Worm (Caenorhabditis elegans): ENCODE results near the gene R09E10.2.

The R09E10.2 gene

DNA sequence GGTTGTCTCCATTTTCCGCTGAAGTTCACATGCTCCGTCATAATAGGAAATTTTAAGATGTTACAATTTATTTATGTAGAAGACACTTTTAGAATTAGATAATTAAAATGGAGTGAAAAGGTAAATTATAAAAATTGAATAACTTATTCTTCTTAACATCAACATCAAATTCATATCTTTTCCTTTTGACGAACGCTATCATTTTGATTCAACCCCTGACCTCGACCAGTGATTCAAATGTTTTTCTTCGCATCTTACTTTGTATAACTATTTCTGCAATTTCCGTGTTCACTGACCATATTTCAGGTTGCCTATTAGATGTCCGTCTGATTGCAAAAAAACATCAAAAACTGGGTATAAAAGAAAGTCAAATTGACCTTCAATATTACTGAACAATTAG lies 41.1 kb downstream of the R09E10.2 start, which contains the start of gene Y43C5A.7:
Y43C5A.7 (plus strand) TSS at position 301 of the 400 bp plus-strand sequence.
- no peak for TF ChIP-seq tbx-2 (tag; optimal IDR thresholded peaks at IDR 0.05)
- TF ChIP-seq snu-23 (GFP tag; optimal IDR thresholded peaks at IDR 0.05) = no peak
- no peak for TF ChIP-seq lir-3 (tag; optimal IDR thresholded peaks at IDR 0.05; ENCODE audit: poor library complexity)
- TF ChIP-seq unc-98 (GFP tag; IDR thresholded peaks at IDR 0.05) = no peak
- no peak for TF ChIP-seq elt-2 (tag; optimal IDR thresholded peaks at IDR 0.05)
- TF ChIP-seq swsn-7 (tag; optimal IDR thresholded peaks at IDR 0.05) = no peak

DNA sequence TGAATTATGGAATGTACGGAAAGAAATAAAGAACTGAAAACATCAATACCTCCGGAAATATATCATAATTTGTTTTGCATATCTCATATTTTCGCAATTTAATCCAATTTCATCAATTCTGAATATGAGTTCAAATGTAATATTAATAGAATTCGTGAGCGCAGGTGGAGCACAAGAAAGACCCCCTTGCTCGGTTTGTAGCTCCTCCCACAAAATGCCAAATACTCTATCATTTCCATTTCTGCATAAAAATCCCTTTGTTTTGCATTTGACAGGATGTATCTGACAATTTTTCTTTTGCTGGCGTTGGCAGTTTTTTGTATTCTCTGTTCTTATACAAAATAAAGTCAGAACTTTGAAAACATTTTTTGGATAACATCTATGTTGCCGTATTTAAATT lies 43.0 kb downstream of the R09E10.2 start:
- no peak for TF ChIP-seq hlh-4 (tag; optimal IDR thresholded peaks at IDR 0.05)
- TF ChIP-seq nhr-76 (tag; optimal IDR thresholded peaks at IDR 0.05) = no peak
- peak; percentile 75 for TF ChIP-seq nhr-85 (tag)
- TF ChIP-seq grh-1 (GFP tag; IDR thresholded peaks at IDR 0.05) = no peak
- TF ChIP-seq nhr-71 (tag; optimal IDR thresholded peaks at IDR 0.05) = peak; percentile 37

DNA sequence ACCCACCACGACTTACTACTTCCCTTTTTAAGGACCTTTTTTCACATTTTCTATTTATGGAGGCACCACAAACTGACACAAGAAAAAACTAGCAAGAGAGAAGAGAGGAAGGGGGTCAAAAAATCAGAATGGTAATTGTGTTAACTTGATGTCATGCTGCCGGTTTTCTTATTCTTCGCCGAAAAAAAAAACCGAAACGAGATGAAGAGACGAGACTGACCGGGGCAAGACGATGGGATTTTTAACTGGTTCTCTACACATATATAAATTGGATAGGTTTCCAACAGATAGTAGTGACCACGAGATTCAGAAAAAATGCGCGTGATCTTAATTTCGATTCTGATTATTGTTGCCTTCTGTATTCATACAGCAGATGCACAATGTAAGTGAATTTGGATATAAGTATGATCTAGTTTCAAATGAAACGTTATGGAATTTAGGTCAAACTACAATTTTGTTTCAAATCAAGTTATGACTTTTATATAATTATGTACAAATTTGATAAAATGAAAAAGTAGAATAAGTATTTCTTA lies 44.3 kb downstream of the R09E10.2 start, which contains the start of gene Y43C5A.3:
Y43C5A.3 (plus strand) TSS at position 256 of the 533 bp plus-strand sequence.
- TF ChIP-seq snu-23 (GFP tag; optimal IDR thresholded peaks at IDR 0.05) (peak; percentile 45), hlh-17 (GFP tag; optimal IDR thresholded peaks at IDR 0.05; ENCODE audit: borderline replicate concordance) (no peak), efl-1 (optimal IDR thresholded peaks at IDR 0.05) (no peak), efl-1 (GFP tag; optimal IDR thresholded peaks at IDR 0.05 in 1 of 2) (peak in 1 of 2 experiments; percentile 82), nhr-47 (tag; optimal IDR thresholded peaks at IDR 0.05) (peak; percentile 18), unc-86 (tag; optimal IDR thresholded peaks at IDR 0.05) (no peak), lin-13 (GFP tag; optimal IDR thresholded peaks at IDR 0.05) (no peak), unc-62 (GFP tag; optimal IDR thresholded peaks at IDR 0.05) (no peak), pag-3 (tag; optimal IDR thresholded peaks at IDR 0.05; ENCODE audit: borderline replicate concordance, insufficient read depth) (no peak), sptf-1 (tag; optimal IDR thresholded peaks at IDR 0.05) (no peak), blmp-1 (tag; optimal IDR thresholded peaks at IDR 0.05) (peak; percentile 69), jun-1 (tag; optimal IDR thresholded peaks at IDR 0.05) (no peak), nhr-20 (tag; optimal IDR thresholded peaks at IDR 0.05) (peak; percentile 57), nhr-76 (tag; optimal IDR thresholded peaks at IDR 0.05) (no peak), nhr-237 (tag; optimal IDR thresholded peaks at IDR 0.05) (no peak), lin-35 (GFP tag; optimal IDR thresholded peaks at IDR 0.05) (peak in 1 of 2 experiments; percentile 28), mdl-1 (tag; optimal IDR thresholded peaks at IDR 0.05) (peak in 1 of 2 experiments; percentile 4), isw-1 (GFP tag; IDR thresholded peaks at IDR 0.05) (no peak), aly-2 (tag; optimal IDR thresholded peaks at IDR 0.05) (no peak), nhr-77 (tag; optimal IDR thresholded peaks at IDR 0.05) (no peak), mab-9 (GFP tag; IDR thresholded peaks at IDR 0.05) (no peak), zag-1 (tag; optimal IDR thresholded peaks at IDR 0.05) (no peak), unc-98 (GFP tag; IDR thresholded peaks at IDR 0.05) (no peak), nhr-71 (tag; optimal IDR thresholded peaks at IDR 0.05) (peak; percentile 53), lir-3 (tag; optimal IDR thresholded peaks at IDR 0.05; ENCODE audit: poor library complexity) (no peak), nhr-90 (tag; optimal IDR thresholded peaks at IDR 0.05; ENCODE audit: poor library complexity) (no peak), fkh-10 (GFP tag; optimal IDR thresholded peaks at IDR 0.05) (no peak), tbx-2 (tag; optimal IDR thresholded peaks at IDR 0.05) (peak; percentile 11), mef-2 (tag; optimal IDR thresholded peaks at IDR 0.05) (no peak), tlp-1 (tag; optimal IDR thresholded peaks at IDR 0.05) (no peak), fos-1 (tag; optimal IDR thresholded peaks at IDR 0.05) (no peak), ztf-11 (tag; optimal IDR thresholded peaks at IDR 0.05) (no peak), F16B12.6 (tag; optimal IDR thresholded peaks at IDR 0.05) (no peak), nhr-85 (tag) (peak; percentile 70), unc-30 (tag; optimal IDR thresholded peaks at IDR 0.05) (no peak), elt-3 (tag; optimal IDR thresholded peaks at IDR 0.05) (peak in 1 of 6 experiments; percentile 67), lsy-2 (tag; optimal IDR thresholded peaks at IDR 0.05) (no peak), dsc-1 (tag; optimal IDR thresholded peaks at IDR 0.05) (no peak), lin-14 (GFP tag; optimal IDR thresholded peaks at IDR 0.05) (peak; percentile 56)

Measured in whole organism, L1 larva.